Worm (Caenorhabditis elegans) whole organism, L2 larva: ENCODE measurements around the gene str-64.

ENCODE experiments used
- ceh-16 ChIP-seq: fragments of 150-350 bp; optimal IDR thresholded peaks from 2 replicates; lab custom pipeline; 2014; ENCODE audit warnings: missing biosample characterization, missing genetic modification characterization
- ceh-82 ChIP-seq: fragments of 150-350 bp; optimal IDR thresholded peaks from 2 replicates; lab custom pipeline; 2014; ENCODE audit warnings: missing biosample characterization, missing genetic modification characterization
- dmd-4 ChIP-seq: sonication (generic microtip); optimal IDR thresholded peaks from 2 replicates; lab custom pipeline; 2017; ENCODE audit warnings: missing biosample characterization, missing genetic modification characterization
- lin-11 ChIP-seq: fragments of 150-350 bp; sonication (generic microtip); optimal IDR thresholded peaks from 2 replicates; lab custom pipeline; 2014; ENCODE audit warnings: missing biosample characterization, missing genetic modification characterization, inconsistent platforms, mixed read lengths
- lin-13 ChIP-seq: fragments of 150-350 bp; optimal IDR thresholded peaks from 2 replicates; lab custom pipeline; 2014; ENCODE audit warnings: missing biosample characterization, missing genetic modification reagents, missing genetic modification characterization
- lin-39 ChIP-seq: fragments of 150-350 bp; optimal IDR thresholded peaks from 2 replicates; lab custom pipeline; 2014; ENCODE audit warnings: missing biosample characterization, missing genetic modification reagents, missing genetic modification characterization
- nhr-11 ChIP-seq: fragments of 150-350 bp; optimal IDR thresholded peaks from 2 replicates; lab custom pipeline; 2014; ENCODE audit warnings: missing biosample characterization, missing genetic modification characterization
- nhr-12 ChIP-seq: fragments of 150-350 bp; optimal IDR thresholded peaks from 2 replicates; lab custom pipeline; 2014; ENCODE audit warnings: missing biosample characterization, missing genetic modification characterization
- snpc-4 ChIP-seq: fragments of 150-350 bp; optimal IDR thresholded peaks from 2 replicates; lab custom pipeline; 2014; ENCODE audit warnings: missing biosample characterization, missing genetic modification characterization
- unc-55 ChIP-seq: fragments of 150-350 bp; sonication (generic microtip); optimal IDR thresholded peaks from 3 replicates; lab custom pipeline; 2014; ENCODE audit warnings: missing biosample characterization, missing genetic modification reagents, missing genetic modification characterization
- zag-1 ChIP-seq: fragments of 150-350 bp; optimal IDR thresholded peaks from 2 replicates; lab custom pipeline; 2014; ENCODE audit warnings: missing biosample characterization, missing genetic modification characterization

- TF ChIP-seq snpc-4 (tag; lab: Kevin White, UChicago) (no peak), nhr-12 (tag; lab: Kevin White, UChicago) (no peak), lin-39 (tag; lab: Kevin White, UChicago) (no peak), ceh-16 (no peak), unc-55 (GFP tag; lab: Kevin White, UChicago) (no peak), ceh-82 (tag; lab: Kevin White, UChicago) (no peak), lin-11 (no peak), zag-1 (tag; lab: Kevin White, UChicago) (no peak), nhr-11 (tag; lab: Kevin White, UChicago) (no peak), lin-13 (GFP tag; lab: Kevin White, UChicago) (no peak), dmd-4 (tag; lab: Kevin White, UChicago) (no peak)
Measured at ce11 chrV:3278101-3278639, 4.9 kb upstream of the str-64 start, which contains the start of gene fbxa-64.
